Fruit fly (Drosophila melanogaster) whole organism, prepupa: ENCODE data around the gene lace.

Source experiments
- CG10631 ChIP-seq: fragments of 200-800 bp; sonication (Bioruptor generic); optimal IDR thresholded peaks from 2 replicates; lab custom pipeline; 2016; ENCODE audit warnings: missing biosample characterization, missing genetic modification characterization
- CG10669 ChIP-seq: fragments of 200-800 bp; sonication (Bioruptor generic); optimal IDR thresholded peaks from 3 replicates; lab custom pipeline; 2018; ENCODE audit warnings: missing biosample characterization, mild to moderate bottlenecking, missing genetic modification characterization, moderate library complexity
- CG11294 ChIP-seq: fragments of 200-800 bp; sonication (Bioruptor generic); IDR thresholded peaks from 2 replicates; pipeline ENCODE4 v1.3.6; 2022; ENCODE audit warnings: missing biosample characterization, missing genetic modification characterization
- CG11762 ChIP-seq: fragments of 200-800 bp; sonication (Bioruptor generic); optimal IDR thresholded peaks from 3 replicates; lab custom pipeline; 2016; ENCODE audit warnings: missing biosample characterization, missing genetic modification characterization; ENCODE audit not compliant: insufficient read depth
- CG11902 ChIP-seq: fragments of 200-800 bp; sonication (Bioruptor generic); optimal IDR thresholded peaks from 3 replicates; lab custom pipeline; 2016; ENCODE audit warnings: missing biosample characterization, missing genetic modification characterization
- CG15336 ChIP-seq: fragments of 200-800 bp; sonication (Bioruptor generic); IDR thresholded peaks from 2 replicates; pipeline ENCODE4 v1.3.6; 2022; ENCODE audit warnings: missing biosample characterization, missing genetic modification characterization
- CG1621 ChIP-seq: fragments of 200-800 bp; sonication (Bioruptor generic); optimal IDR thresholded peaks from 3 replicates; lab custom pipeline; 2018; ENCODE audit warnings: missing biosample characterization, mild to moderate bottlenecking, missing genetic modification characterization
- CG16779 ChIP-seq: fragments of 200-800 bp; sonication (Bioruptor generic); optimal IDR thresholded peaks from 3 replicates; lab custom pipeline; 2017; ENCODE audit warnings: missing biosample characterization, mild to moderate bottlenecking, missing genetic modification characterization
- CG3032 ChIP-seq: fragments of 200-800 bp; optimal IDR thresholded peaks from 2 replicates; lab custom pipeline; 2019; ENCODE audit warnings: missing biosample characterization, mild to moderate bottlenecking, missing genetic modification characterization, moderate library complexity
- CG32006 ChIP-seq: fragments of 200-800 bp; sonication (Bioruptor generic); optimal IDR thresholded peaks from 3 replicates; lab custom pipeline; 2017; ENCODE audit warnings: missing biosample characterization, mild to moderate bottlenecking, missing genetic modification characterization
- CG34406 ChIP-seq: fragments of 200-800 bp; sonication (Bioruptor generic); optimal IDR thresholded peaks from 3 replicates; lab custom pipeline; 2016; ENCODE audit warnings: missing biosample characterization, missing genetic modification characterization
- CG3919 ChIP-seq: fragments of 200-800 bp; sonication (Bioruptor generic); optimal IDR thresholded peaks from 3 replicates; lab custom pipeline; 2016; ENCODE audit warnings: missing biosample characterization, missing genetic modification characterization
- CG4318 ChIP-seq: fragments of 200-800 bp; sonication (Bioruptor generic); optimal IDR thresholded peaks from 3 replicates; lab custom pipeline; 2017; ENCODE audit warnings: missing biosample characterization, mild to moderate bottlenecking, missing genetic modification characterization
- CG6808 ChIP-seq: fragments of 200-800 bp; sonication (Bioruptor generic); optimal IDR thresholded peaks from 3 replicates; lab custom pipeline; 2017; ENCODE audit warnings: missing biosample characterization, missing genetic modification characterization, mild to moderate bottlenecking, moderate library complexity, missing genetic modification reagents
- CG6854 ChIP-seq: fragments of 200-800 bp; sonication (Bioruptor generic); optimal IDR thresholded peaks from 2 replicates; lab custom pipeline; 2017; ENCODE audit warnings: missing biosample characterization, mild to moderate bottlenecking, missing genetic modification characterization
- CG7368 ChIP-seq: fragments of 200-800 bp; sonication (Bioruptor generic); optimal IDR thresholded peaks from 3 replicates; lab custom pipeline; 2016; ENCODE audit warnings: missing biosample characterization, missing genetic modification characterization
- CG8119 ChIP-seq: fragments of 200-800 bp; sonication (Bioruptor generic); IDR thresholded peaks from 3 replicates; pipeline ENCODE4 v1.3.6; 2022; ENCODE audit warnings: missing biosample characterization, missing genetic modification characterization
- CG8319 ChIP-seq: fragments of 200-800 bp; sonication (Bioruptor generic); optimal IDR thresholded peaks from 3 replicates; lab custom pipeline; 2016; ENCODE audit warnings: missing biosample characterization, missing genetic modification characterization
- CG8632 ChIP-seq: fragments of 200-800 bp; sonication (Bioruptor generic); optimal IDR thresholded peaks from 3 replicates; lab custom pipeline; 2016; ENCODE audit warnings: missing biosample characterization, missing genetic modification characterization
- CG9139 ChIP-seq: fragments of 200-800 bp; sonication (Bioruptor generic); optimal IDR thresholded peaks from 3 replicates; lab custom pipeline; 2017; ENCODE audit warnings: missing biosample characterization, mild to moderate bottlenecking, missing genetic modification characterization
- Eip78C ChIP-seq: fragments of 200-800 bp; sonication (Bioruptor generic); peaks from one replicate; lab custom pipeline; 2016; ENCODE audit warnings: missing biosample characterization, missing genetic modification characterization
- Ets21C ChIP-seq: fragments of 200-800 bp; sonication (Bioruptor generic); optimal IDR thresholded peaks from 3 replicates; lab custom pipeline; 2016; ENCODE audit warnings: missing biosample characterization, missing genetic modification characterization
- Hr38 ChIP-seq: sonication (Bioruptor generic); optimal IDR thresholded peaks from 2 replicates; lab custom pipeline; 2016; ENCODE audit warnings: missing biosample characterization, missing genetic modification characterization
- Hr39 ChIP-seq: fragments of 200-800 bp; sonication (Bioruptor generic); optimal IDR thresholded peaks from 2 replicates; lab custom pipeline; 2016; ENCODE audit warnings: missing biosample characterization, missing genetic modification characterization
- Met ChIP-seq: fragments of 200-800 bp; sonication (Bioruptor generic); optimal IDR thresholded peaks from 3 replicates; lab custom pipeline; 2016; ENCODE audit warnings: missing biosample characterization, missing genetic modification characterization
- OdsH ChIP-seq: fragments of 200-800 bp; sonication (Bioruptor generic); optimal IDR thresholded peaks from 3 replicates; lab custom pipeline; 2016; ENCODE audit warnings: missing biosample characterization, missing genetic modification characterization
- Sox102F ChIP-seq: fragments of 200-800 bp; sonication (Bioruptor generic); optimal IDR thresholded peaks from 2 replicates; lab custom pipeline; 2016; ENCODE audit warnings: missing biosample characterization, mild to moderate bottlenecking, missing genetic modification characterization
- Sox14 ChIP-seq: fragments of 200-800 bp; sonication (Bioruptor generic); optimal IDR thresholded peaks from 3 replicates; lab custom pipeline; 2016; ENCODE audit warnings: missing biosample characterization, missing genetic modification characterization
- Sox15 ChIP-seq: fragments of 200-800 bp; sonication (Bioruptor generic); optimal IDR thresholded peaks from 3 replicates; lab custom pipeline; 2016; ENCODE audit warnings: missing biosample characterization, missing genetic modification characterization
- acj6 ChIP-seq: fragments of 200-800 bp; sonication (Bioruptor generic); optimal IDR thresholded peaks from 3 replicates; lab custom pipeline; 2016; ENCODE audit warnings: missing biosample characterization, missing genetic modification characterization
- dac ChIP-seq: fragments of 200-800 bp; sonication (Bioruptor generic); optimal IDR thresholded peaks from 2 replicates; lab custom pipeline; 2017; ENCODE audit warnings: missing biosample characterization, mild to moderate bottlenecking, missing genetic modification characterization
- dsx ChIP-seq: fragments of 200-800 bp; optimal IDR thresholded peaks from 3 replicates; lab custom pipeline; 2019; ENCODE audit warnings: missing biosample characterization, mild to moderate bottlenecking, missing genetic modification characterization, moderate library complexity; ENCODE audit not compliant: poor library complexity, severe bottlenecking
- eg ChIP-seq: fragments of 200-800 bp; sonication (Bioruptor generic); IDR thresholded peaks from 3 replicates; pipeline ENCODE4 v1.3.6; 2022; ENCODE audit warnings: missing biosample characterization, missing genetic modification characterization
- esn ChIP-seq: fragments of 200-800 bp; sonication (Bioruptor generic); optimal IDR thresholded peaks from 2 replicates; lab custom pipeline; 2016; ENCODE audit warnings: missing biosample characterization, mild to moderate bottlenecking, missing genetic modification characterization, moderate library complexity
- fd59A ChIP-seq: fragments of 200-800 bp; sonication (Bioruptor generic); optimal IDR thresholded peaks from 2 replicates; lab custom pipeline; 2017; ENCODE audit warnings: missing biosample characterization, mild to moderate bottlenecking, missing genetic modification characterization, missing genetic modification reagents
- fd85E ChIP-seq: fragments of 200-800 bp; sonication (Bioruptor generic); optimal IDR thresholded peaks from 3 replicates; lab custom pipeline; 2016; ENCODE audit warnings: missing biosample characterization, missing genetic modification characterization
- fkh ChIP-seq: fragments of 200-800 bp; sonication (Bioruptor generic); optimal IDR thresholded peaks from 3 replicates; lab custom pipeline; 2017; ENCODE audit warnings: missing biosample characterization, mild to moderate bottlenecking, missing genetic modification characterization, moderate library complexity
- net ChIP-seq: fragments of 200-800 bp; sonication (Bioruptor generic); optimal IDR thresholded peaks from 3 replicates; lab custom pipeline; 2016; ENCODE audit warnings: missing biosample characterization, missing genetic modification characterization
- pdm3 ChIP-seq: fragments of 200-800 bp; sonication (Bioruptor generic); optimal IDR thresholded peaks from 3 replicates; lab custom pipeline; 2016; ENCODE audit warnings: missing biosample characterization, missing genetic modification characterization
- salr ChIP-seq, 2 experiments: fragments of 200-800 bp; sonication (Bioruptor generic); optimal IDR thresholded peaks; 3 replicates each; lab custom pipeline; 2016 to 2018; ENCODE audit warnings: missing biosample characterization in 2 of 2, missing genetic modification characterization in 2 of 2, mild to moderate bottlenecking in 1 of 2
- spab ChIP-seq: fragments of 200-800 bp; sonication (Bioruptor generic); optimal IDR thresholded peaks from 2 replicates; lab custom pipeline; 2017; ENCODE audit warnings: missing biosample characterization, mild to moderate bottlenecking, missing genetic modification characterization, missing genetic modification reagents
- ss ChIP-seq, 2 experiments: fragments of 200-800 bp; sonication (Bioruptor generic); optimal IDR thresholded peaks; 2 replicates in 1 of 2; 3 replicates in 1 of 2; lab custom pipeline; 2017 to 2018; ENCODE audit warnings: mild to moderate bottlenecking in 2 of 2, missing biosample characterization in 2 of 2, missing genetic modification characterization in 2 of 2, moderate library complexity in 1 of 2
- svp ChIP-seq: fragments of 200-800 bp; sonication (Bioruptor generic); peaks from one replicate; lab custom pipeline; 2016; ENCODE audit warnings: missing biosample characterization, missing genetic modification characterization
- topi ChIP-seq: fragments of 200-800 bp; sonication (Bioruptor generic); optimal IDR thresholded peaks from 3 replicates; lab custom pipeline; 2016; ENCODE audit warnings: missing biosample characterization, missing genetic modification characterization

The lace gene

DNA sequence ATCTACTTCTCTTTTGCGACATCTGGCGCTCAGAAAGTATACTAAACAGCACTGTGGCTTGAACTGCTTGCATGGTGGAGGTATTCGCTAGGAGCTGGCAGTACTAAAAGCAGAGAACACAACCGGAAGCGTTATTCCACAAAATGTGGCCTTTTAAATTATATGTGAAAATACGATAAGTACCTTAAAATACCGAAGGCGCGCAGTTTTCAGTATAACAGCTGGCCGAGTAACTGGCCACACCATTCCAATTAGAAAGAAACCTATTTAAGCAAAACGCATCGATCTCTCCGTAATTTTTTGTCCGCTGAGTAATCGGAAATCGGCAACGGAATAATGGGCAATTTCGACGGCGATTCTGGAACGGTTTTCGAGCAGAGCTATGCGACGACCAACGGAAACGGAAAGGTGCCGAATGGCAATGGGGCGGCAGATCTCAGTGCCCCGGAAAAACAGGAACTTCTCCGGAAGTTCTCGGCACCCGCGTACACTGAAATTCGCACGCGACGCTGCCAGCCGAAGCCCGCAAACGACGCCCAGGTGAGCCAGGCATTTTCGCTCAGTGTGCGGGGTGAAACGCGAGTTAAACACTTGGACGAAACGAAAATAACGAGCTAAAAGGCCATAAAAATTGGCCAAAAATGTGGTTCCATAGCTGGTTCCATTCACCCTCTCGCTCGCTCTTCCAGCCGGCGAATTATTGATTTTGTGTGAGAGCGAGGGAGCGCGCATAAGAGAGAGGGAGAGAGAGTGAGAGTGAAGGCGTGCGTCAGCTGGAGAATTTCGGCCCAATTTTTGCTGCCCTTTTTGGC lies at the start of gene lace (continued):
- TF ChIP-seq acj6 (GFP tag; lab: Kevin White, UChicago) (peak; percentile 44), spab (GFP tag; lab: Kevin White, UChicago) (no peak), CG3919 (GFP tag; lab: Kevin White, UChicago) (peak; percentile 37), dac (GFP tag; lab: Kevin White, UChicago) (no peak), CG9139 (GFP tag; lab: Kevin White, UChicago) (no peak), CG11294 (GFP tag; lab: Robert Waterston, UW) (0 out of 2 replicates have a peak, but pooled peaks have one; percentile 15), CG4318 (GFP tag; lab: Kevin White, UChicago) (no peak), net (GFP tag; lab: Kevin White, UChicago) (peak; percentile 36), CG16779 (peak; percentile 30), Ets21C (GFP tag; lab: Kevin White, UChicago) (peak; percentile 8)
- TF ChIP-seq, all 60 proteins: peak for 39

DNA sequence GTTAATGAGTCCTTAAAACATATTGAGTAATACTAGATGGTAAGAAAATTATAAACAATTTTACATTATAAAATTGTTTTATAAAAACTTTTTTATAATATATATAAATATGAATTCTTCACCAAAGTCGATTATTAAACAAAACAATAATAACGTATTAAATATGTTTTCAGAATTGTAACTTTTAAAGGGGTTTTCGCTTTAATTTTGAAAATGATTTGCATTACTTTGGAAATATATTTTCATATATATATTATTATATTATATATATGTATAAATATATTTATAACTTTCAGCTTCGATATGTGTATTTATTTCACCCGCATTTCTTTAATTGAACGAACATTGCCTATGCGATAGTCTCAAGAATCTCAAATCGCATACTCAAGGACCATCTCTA lies 40.9 kb upstream of the lace start:
- TF ChIP-seq CG10669 = peak; percentile 14
- TF ChIP-seq CG6808 (GFP tag; lab: Kevin White, UChicago) = peak; percentile 23
- peak in 1 of 2 experiments; percentile 20 for TF ChIP-seq ss (GFP tag; optimal IDR thresholded peaks at IDR 0.05; lab: Kevin White, UChicago)
- TF ChIP-seq esn (GFP tag; lab: Kevin White, UChicago) = peak; percentile 12
- no peak for TF ChIP-seq CG8319
- TF ChIP-seq Met (GFP tag; lab: Kevin White, UChicago) = peak; percentile 26
- TF ChIP-seq CG10631 (GFP tag; lab: Kevin White, UChicago) = peak; percentile 7
- no peak for TF ChIP-seq acj6 (GFP tag; lab: Kevin White, UChicago)
- peak; percentile 16 for TF ChIP-seq spab (GFP tag; lab: Kevin White, UChicago)
- peak; percentile 25 for TF ChIP-seq CG34406 (GFP tag; lab: Kevin White, UChicago)
- TF ChIP-seq svp (GFP tag; lab: Kevin White, UChicago) = peak; percentile 77
- TF ChIP-seq fd85E (GFP tag; lab: Kevin White, UChicago) = no peak
- TF ChIP-seq Eip78C (GFP tag; lab: Kevin White, UChicago) = peak; percentile 72
- peak; percentile 38 for TF ChIP-seq topi (GFP tag; lab: Kevin White, UChicago)
- TF ChIP-seq, all 60 proteins: peak for 11

DNA sequence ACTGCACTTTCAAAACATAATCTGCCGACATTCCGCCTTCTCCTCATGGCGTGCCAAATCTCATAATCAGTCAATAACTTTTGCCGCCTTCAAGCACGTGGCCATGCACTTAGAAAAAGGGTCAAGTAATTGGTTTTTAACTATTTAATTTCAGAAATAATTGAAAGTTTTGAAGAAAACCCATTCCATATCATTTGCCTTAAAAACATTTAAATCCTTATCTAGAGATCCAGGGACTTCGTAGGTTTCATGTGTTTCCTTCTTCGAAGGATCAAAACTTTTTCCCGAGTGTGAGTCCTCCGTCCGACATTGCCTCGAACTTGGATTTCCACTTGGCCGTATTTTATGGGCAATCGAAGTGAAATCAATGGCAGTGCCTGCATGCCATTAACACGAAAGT lies 40.0 kb upstream of the lace start:
- peak; percentile 36 for TF ChIP-seq fd59A (GFP tag; lab: Kevin White, UChicago)
- TF ChIP-seq CG6854 (GFP tag; lab: Kevin White, UChicago) = no peak
- peak; percentile 65 for TF ChIP-seq acj6 (GFP tag; lab: Kevin White, UChicago)
- TF ChIP-seq CG11294 (GFP tag; lab: Robert Waterston, UW) = no peak
- TF ChIP-seq fkh (GFP tag; lab: Kevin White, UChicago) = no peak
- TF ChIP-seq CG8119 = no peak
- TF ChIP-seq CG32006 (GFP tag; lab: Kevin White, UChicago) = no peak
- no peak for TF ChIP-seq dsx (GFP tag; lab: Kevin White, UChicago)
- no peak for TF ChIP-seq CG15336
- peak; percentile 92 for TF ChIP-seq Eip78C (GFP tag; lab: Kevin White, UChicago)
- peak; percentile 61 for TF ChIP-seq Hr39 (GFP tag; lab: Kevin White, UChicago)
- TF ChIP-seq salr (GFP tag; optimal IDR thresholded peaks at IDR 0.05; lab: Kevin White, UChicago) = peak in 1 of 2 experiments; percentile 2
- TF ChIP-seq CG10631 (GFP tag; lab: Kevin White, UChicago) = peak; percentile 41
- peak; percentile 65 for TF ChIP-seq CG3919 (GFP tag; lab: Kevin White, UChicago)
- peak; percentile 24 for TF ChIP-seq Sox14
- TF ChIP-seq Hr38 (GFP tag; lab: Kevin White, UChicago) = no peak
- TF ChIP-seq OdsH = peak; percentile 60
- peak; percentile 30 for TF ChIP-seq CG1621 (tag; lab: Kevin White, UChicago)
- peak; percentile 19 for TF ChIP-seq CG8319
- peak; percentile 62 for TF ChIP-seq CG10669
- TF ChIP-seq CG11902 (GFP tag; lab: Kevin White, UChicago) = peak; percentile 26
- no peak for TF ChIP-seq eg (GFP tag; lab: Robert Waterston, UW)
- peak; percentile 74 for TF ChIP-seq Met (GFP tag; lab: Kevin White, UChicago)
- peak in 1 of 2 experiments; percentile 20 for TF ChIP-seq ss (GFP tag; optimal IDR thresholded peaks at IDR 0.05; lab: Kevin White, UChicago)
- TF ChIP-seq CG7368 = peak; percentile 40
- peak; percentile 24 for TF ChIP-seq CG11762 (GFP tag; lab: Kevin White, UChicago)
- TF ChIP-seq dac (GFP tag; lab: Kevin White, UChicago) = no peak
- peak; percentile 58 for TF ChIP-seq CG3032 (tag; lab: Kevin White, UChicago)
- peak; percentile 19 for TF ChIP-seq Sox15 (GFP tag; lab: Kevin White, UChicago)
- peak; percentile 47 for TF ChIP-seq CG8632
- peak; percentile 35 for TF ChIP-seq net (GFP tag; lab: Kevin White, UChicago)
- peak; percentile 50 for TF ChIP-seq pdm3 (GFP tag; lab: Kevin White, UChicago)
- TF ChIP-seq Sox102F (GFP tag; lab: Kevin White, UChicago) = peak; percentile 67
